Fruit fly (Drosophila melanogaster): ENCODE results near the gene CG43115.

Gene CG43115

dm6 chrX:6037180-6037946, 28.9 kb downstream of the CG43115 start, which contains the start of the genes rux and MCTS1 (continued):
- TF ChIP-seq Dref (GFP tag; IDR thresholded peaks at IDR 0.05) (peak; percentile 93), abd-A (tag; optimal IDR thresholded peaks at IDR 0.05) (no peak), crp (GFP tag; optimal IDR thresholded peaks at IDR 0.05) (peak in 1 of 2 experiments; percentile 2), CG17361 (GFP tag; IDR thresholded peaks at IDR 0.05) (peak; percentile 67), CG6813 (GFP tag; optimal IDR thresholded peaks at IDR 0.05) (no peak), YL-1 (GFP tag; optimal IDR thresholded peaks at IDR 0.05) (peak; percentile 28), CG12391 (tag; optimal IDR thresholded peaks at IDR 0.05) (peak; percentile 50)

DNA sequence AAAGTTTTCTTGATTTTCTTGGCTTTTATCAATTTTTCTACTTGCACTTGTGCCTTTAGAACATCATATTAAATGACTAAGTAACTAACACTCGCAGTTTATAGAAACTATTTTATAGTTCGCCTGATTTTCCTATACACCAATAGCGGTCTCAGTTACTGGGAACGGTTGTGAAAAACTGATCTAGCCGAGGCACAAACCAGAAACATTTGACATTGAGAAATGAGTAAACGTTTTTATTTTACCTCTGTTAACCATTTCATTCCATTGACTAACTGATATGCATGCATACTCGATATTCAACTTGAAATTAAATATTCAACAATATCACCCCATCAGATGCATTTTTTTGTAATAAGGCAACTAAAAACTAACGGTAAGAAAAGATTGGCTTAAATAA, 30.9 kb downstream of the CG43115 start:
- TF ChIP-seq stwl (tag; optimal IDR thresholded peaks at IDR 0.05), result peak; percentile 31
- no peak for TF ChIP-seq Dfd (GFP tag; optimal IDR thresholded peaks at IDR 0.05)
- TF ChIP-seq CG6683 (GFP tag; optimal IDR thresholded peaks at IDR 0.05), result no peak
- peak; percentile 78 for TF ChIP-seq pita (GFP tag; optimal IDR thresholded peaks at IDR 0.05)
- peak; percentile 6; the same call in 1 of the 2 replicates for TF ChIP-seq amos (GFP tag; IDR thresholded peaks at IDR 0.05; ENCODE audit: partially characterized antibody)
- no peak for TF ChIP-seq CG32767 (GFP tag; IDR thresholded peaks at IDR 0.05)
- TF ChIP-seq Awh (GFP tag; IDR thresholded peaks at IDR 0.05), result no peak
- no peak for TF ChIP-seq fu2 (GFP tag; optimal IDR thresholded peaks at IDR 0.05)
- no peak for TF ChIP-seq CG17568 (GFP tag; optimal IDR thresholded peaks at IDR 0.05)
- TF ChIP-seq Vsx1 (GFP tag; optimal IDR thresholded peaks at IDR 0.05), result peak; percentile 57
- TF ChIP-seq Xrp1 (GFP tag; IDR thresholded peaks at IDR 0.05), result no peak
- peak; percentile 81 for TF ChIP-seq CTCF (GFP tag; optimal IDR thresholded peaks at IDR 0.05)
- TF ChIP-seq sens (GFP tag), result peak; percentile 77
- TF ChIP-seq Pdp1 (GFP tag; optimal IDR thresholded peaks at IDR 0.05), result peak in 1 of 2 experiments; percentile 25
- TF ChIP-seq CG4360 (GFP tag; IDR thresholded peaks at IDR 0.05), result no peak
- peak; percentile 9 for TF ChIP-seq Med (GFP tag)
- no peak for TF ChIP-seq CG6654 (GFP tag; optimal IDR thresholded peaks at IDR 0.05)
- peak; percentile 37 for TF ChIP-seq Lhr (GFP tag; optimal IDR thresholded peaks at IDR 0.05)
- no peak for TF ChIP-seq pum (GFP tag; optimal IDR thresholded peaks at IDR 0.05)
- TF ChIP-seq CG34422 (GFP tag; IDR thresholded peaks at IDR 0.05), result no peak
- peak; percentile 77 for TF ChIP-seq CG15601 (tag; optimal IDR thresholded peaks at IDR 0.05)
- TF ChIP-seq CG42726 (GFP tag; IDR thresholded peaks at IDR 0.05; ENCODE audit: partially characterized antibody), result 0 out of 2 replicates have a peak, but pooled peaks have one; percentile 9
- no peak for TF ChIP-seq grau (tag; optimal IDR thresholded peaks at IDR 0.05)
- TF ChIP-seq Atf6 (GFP tag; IDR thresholded peaks at IDR 0.05), result no peak
- peak; percentile 77 for TF ChIP-seq CG2199 (GFP tag; IDR thresholded peaks at IDR 0.05)
- TF ChIP-seq CG2202 (tag; optimal IDR thresholded peaks at IDR 0.05), result peak; percentile 2
- TF ChIP-seq jumu (GFP tag; optimal IDR thresholded peaks at IDR 0.05), result no peak
- no peak for TF ChIP-seq CG33213 (GFP tag; optimal IDR thresholded peaks at IDR 0.05)
- 0 out of 2 replicates have a peak, but pooled peaks have one; percentile 13 for TF ChIP-seq vvl (GFP tag; IDR thresholded peaks at IDR 0.05)
- no peak for TF ChIP-seq tup (GFP tag; optimal IDR thresholded peaks at IDR 0.05)
- TF ChIP-seq knrl (GFP tag; IDR thresholded peaks at IDR 0.05; ENCODE audit: partially characterized antibody), result no peak; the same call in 2 of the 3 replicates
- TF ChIP-seq CG10321 (GFP tag; IDR thresholded peaks at IDR 0.05), result no peak
- TF ChIP-seq schlank (tag; optimal IDR thresholded peaks at IDR 0.05), result no peak
- TF ChIP-seq CG10979 (tag; optimal IDR thresholded peaks at IDR 0.05), result no peak
- peak; percentile 87 for TF ChIP-seq CG31365 (tag; optimal IDR thresholded peaks at IDR 0.05)
- TF ChIP-seq CG4707 (GFP tag; optimal IDR thresholded peaks at IDR 0.05), result peak; percentile 38
- TF ChIP-seq Bgb (GFP tag; IDR thresholded peaks at IDR 0.05; ENCODE audit: partially characterized antibody), result peak; percentile 55; the same call in 1 of the 2 replicates
- no peak for TF ChIP-seq Oli (tag; optimal IDR thresholded peaks at IDR 0.05)
- no peak for TF ChIP-seq ERR (GFP tag; optimal IDR thresholded peaks at IDR 0.05)
- TF ChIP-seq CG16813 (GFP tag; IDR thresholded peaks at IDR 0.05; ENCODE audit: partially characterized antibody), result no peak
- TF ChIP-seq CG30403 (GFP tag; optimal IDR thresholded peaks at IDR 0.05), result no peak

Measured in whole organism, embryonic.